Worm (Caenorhabditis elegans) whole organism, mixed stage, embryonic: ENCODE measurements around the gene Y51A2B.2.

ENCODE experiments used
- M03D4.4 ChIP-seq: sonication (generic microtip); optimal IDR thresholded peaks from 2 replicates; lab custom pipeline; 2017; ENCODE audit warnings: mild to moderate bottlenecking, missing genetic modification characterization, missing compliant biosample characterization
- blmp-1 ChIP-seq: fragments of 150-350 bp; optimal IDR thresholded peaks from 2 replicates; lab custom pipeline; 2014; ENCODE audit warnings: missing biosample characterization, missing genetic modification characterization
- ceh-39 ChIP-seq: fragments of 150-350 bp; optimal IDR thresholded peaks from 2 replicates; lab custom pipeline; 2014; ENCODE audit warnings: missing biosample characterization, missing genetic modification characterization
- ceh-43 ChIP-seq: fragments of 200-800 bp; sonication (Bioruptor generic); optimal IDR thresholded peaks from 2 replicates; lab custom pipeline; 2018; ENCODE audit warnings: mild to moderate bottlenecking, missing genetic modification characterization, moderate library complexity, missing compliant biosample characterization
- ceh-83 ChIP-seq: fragments of 200-800 bp; sonication (Bioruptor generic); optimal IDR thresholded peaks from 2 replicates; lab custom pipeline; 2018; ENCODE audit warnings: mild to moderate bottlenecking, missing genetic modification characterization, missing compliant biosample characterization
- drap-1 ChIP-seq: fragments of 200-800 bp; sonication (Bioruptor generic); optimal IDR thresholded peaks from 3 replicates; lab custom pipeline; 2018; ENCODE audit warnings: mild to moderate bottlenecking, missing genetic modification characterization, missing compliant biosample characterization
- elt-1 ChIP-seq: sonication (generic microtip); optimal IDR thresholded peaks from 2 replicates; lab custom pipeline; 2017; ENCODE audit warnings: missing genetic modification characterization, mild to moderate bottlenecking, missing compliant biosample characterization, antibody characterized with exemption, moderate library complexity, borderline replicate concordance; ENCODE audit not compliant: insufficient read depth
- elt-3 ChIP-seq: fragments of 150-350 bp; optimal IDR thresholded peaks from 2 replicates; lab custom pipeline; 2014; ENCODE audit warnings: missing biosample characterization, missing genetic modification characterization
- ham-2 ChIP-seq: fragments of 200-800 bp; sonication (Bioruptor generic); optimal IDR thresholded peaks from 2 replicates; lab custom pipeline; 2018; ENCODE audit warnings: mild to moderate bottlenecking, missing genetic modification characterization, missing compliant biosample characterization
- lin-13 ChIP-seq: fragments of 150-350 bp; optimal IDR thresholded peaks from 2 replicates; lab custom pipeline; 2014; ENCODE audit warnings: missing biosample characterization, missing genetic modification characterization
- lin-32 ChIP-seq: fragments of 200-800 bp; sonication (Bioruptor generic); optimal IDR thresholded peaks from 2 replicates; lab custom pipeline; 2018; ENCODE audit warnings: mild to moderate bottlenecking, missing genetic modification characterization, missing compliant biosample characterization
- mep-1 ChIP-seq: fragments of 150-350 bp; optimal IDR thresholded peaks from 2 replicates; lab custom pipeline; 2017; ENCODE audit warnings: missing biosample characterization, missing genetic modification reagents, missing genetic modification characterization, inconsistent platforms
- nhr-2 ChIP-seq: fragments of 150-350 bp; optimal IDR thresholded peaks from 2 replicates; lab custom pipeline; 2014; ENCODE audit warnings: missing biosample characterization, missing genetic modification characterization
- nhr-237 ChIP-seq: fragments of 150-350 bp; optimal IDR thresholded peaks from 2 replicates; lab custom pipeline; 2014; ENCODE audit warnings: missing biosample characterization, missing genetic modification characterization
- nhr-28 ChIP-seq: fragments of 150-350 bp; optimal IDR thresholded peaks from 2 replicates; lab custom pipeline; 2014; ENCODE audit warnings: missing biosample characterization, missing genetic modification characterization
- nhr-76 ChIP-seq: sonication (generic microtip); optimal IDR thresholded peaks from 2 replicates; lab custom pipeline; 2017; ENCODE audit warnings: missing biosample characterization, missing genetic modification characterization
- snpc-4 ChIP-seq: fragments of 150-350 bp; optimal IDR thresholded peaks from 2 replicates; lab custom pipeline; 2014; ENCODE audit warnings: missing biosample characterization, missing genetic modification characterization
- sptf-1 ChIP-seq: sonication (generic microtip); optimal IDR thresholded peaks from 2 replicates; lab custom pipeline; 2017; ENCODE audit warnings: mild to moderate bottlenecking, missing genetic modification characterization, moderate library complexity, missing compliant biosample characterization
- tbx-8 ChIP-seq: fragments of 200-800 bp; sonication (Bioruptor generic); optimal IDR thresholded peaks from 2 replicates; lab custom pipeline; 2018; ENCODE audit warnings: mild to moderate bottlenecking, missing genetic modification characterization, moderate library complexity, missing compliant biosample characterization
- unc-120 ChIP-seq: sonication (generic microtip); optimal IDR thresholded peaks from 2 replicates; lab custom pipeline; 2017; ENCODE audit warnings: missing genetic modification characterization, missing compliant biosample characterization; ENCODE audit not compliant: poor library complexity, severe bottlenecking
- unc-39 ChIP-seq: fragments of 150-350 bp; optimal IDR thresholded peaks from 2 replicates; lab custom pipeline; 2014; ENCODE audit warnings: missing biosample characterization, missing genetic modification characterization
- unc-62 ChIP-seq: fragments of 150-350 bp; optimal IDR thresholded peaks from 2 replicates; lab custom pipeline; 2014; ENCODE audit warnings: missing biosample characterization, missing genetic modification reagents, missing genetic modification characterization

The Y51A2B.2 gene

DNA sequence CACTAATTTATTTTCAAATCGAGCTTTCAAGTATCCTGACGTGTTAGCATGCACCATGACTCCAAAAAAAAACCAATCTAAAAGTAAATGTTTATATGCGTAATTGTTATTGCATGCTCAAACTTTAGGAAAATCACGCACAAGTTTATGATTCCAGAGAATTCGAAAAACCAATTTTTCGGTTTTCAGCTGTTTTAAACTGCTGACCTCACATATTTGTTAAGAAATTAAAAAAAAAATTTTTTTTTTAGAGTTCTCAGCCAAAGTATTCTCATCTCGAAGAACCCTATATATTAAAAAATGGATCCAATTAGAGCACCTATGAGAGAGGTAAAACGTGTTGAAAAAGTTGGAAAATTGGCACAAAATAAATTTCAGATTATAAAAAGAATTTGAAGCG, at the start of gene Y51A2B.2:
Y51A2B.2 (plus strand) TSS at position 301 of the 400 bp plus-strand sequence.
- TF ChIP-seq ceh-83: no peak
- TF ChIP-seq unc-120 (tag; lab: Kevin White, UChicago): no peak

DNA sequence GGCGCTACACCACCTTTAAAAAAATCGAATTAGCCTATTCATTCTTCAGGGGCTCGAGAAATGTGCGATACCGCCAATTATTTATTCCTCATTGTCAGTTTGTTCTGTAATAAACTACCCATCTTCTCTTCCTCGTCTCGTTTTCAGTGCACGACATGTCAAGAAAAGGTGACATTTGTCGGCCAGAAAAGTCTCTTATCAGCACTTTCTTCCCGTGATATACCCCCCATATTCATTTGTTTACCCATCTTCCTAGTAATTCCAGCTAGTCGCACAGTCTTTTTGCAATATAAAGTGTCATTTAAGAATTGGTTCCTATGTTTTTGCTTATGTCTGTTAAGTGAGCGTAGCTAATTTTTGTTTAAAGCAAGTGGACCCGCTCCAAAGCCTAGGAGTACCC, 49.8 kb upstream of the Y51A2B.2 start:
- TF ChIP-seq nhr-2 (tag; lab: Kevin White, UChicago): no peak
- TF ChIP-seq, all 35 proteins: peak for 0

DNA sequence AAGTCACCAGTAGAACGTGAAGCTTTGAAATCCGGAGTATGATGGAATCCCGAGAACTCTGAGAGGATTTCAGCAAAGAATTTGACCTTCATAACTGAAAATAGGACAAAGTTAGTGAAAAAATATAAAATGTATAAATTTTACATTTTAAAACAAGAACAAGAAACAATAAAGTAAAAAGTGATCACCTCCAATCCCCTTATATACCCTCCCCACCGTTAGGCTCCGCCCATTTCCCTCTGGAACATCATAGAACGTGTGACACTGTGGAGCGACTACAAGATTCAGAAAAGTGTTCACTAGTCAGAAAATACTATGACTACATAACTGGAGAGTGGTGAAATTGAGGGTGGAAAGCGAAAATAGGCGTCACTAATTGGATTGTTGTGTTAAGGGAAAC, 43.2 kb upstream of the Y51A2B.2 start, which contains the start of gene B0462.4:
B0462.4 (minus strand) TSS at position 101 of the 400 bp plus-strand sequence.
- TF ChIP-seq lin-32 (GFP tag; lab: Kevin White, UChicago) (no peak), elt-3 (tag; lab: Kevin White, UChicago) (no peak), nhr-28 (tag; lab: Kevin White, UChicago) (no peak), elt-1 (no peak)
- TF ChIP-seq, all 35 proteins: peak for 0

DNA sequence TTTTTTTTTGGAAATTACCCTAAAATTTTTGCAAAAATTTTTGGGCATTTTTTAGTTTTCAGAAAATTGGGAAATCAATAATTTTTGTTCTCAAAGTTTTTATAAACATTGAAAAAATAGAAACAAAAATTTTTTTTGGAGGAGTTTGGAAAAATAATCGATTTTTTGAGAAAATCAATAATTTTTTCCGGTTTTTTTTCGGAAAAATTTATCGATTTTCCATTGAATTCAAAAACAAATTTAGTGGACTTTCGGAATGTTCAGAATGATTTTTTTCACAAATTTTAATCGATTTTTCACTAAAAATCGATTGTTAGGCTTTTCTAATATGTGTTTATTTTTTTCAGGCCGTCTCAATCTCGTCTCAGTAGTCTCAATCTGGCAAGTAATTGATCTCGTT, 36.7 kb upstream of the Y51A2B.2 start:
- TF ChIP-seq unc-62 (GFP tag; lab: Kevin White, UChicago): no peak
- TF ChIP-seq lin-13 (tag; lab: Kevin White, UChicago): no peak
- TF ChIP-seq blmp-1 (tag; lab: Kevin White, UChicago): no peak
- TF ChIP-seq tbx-8: no peak
- no peak for TF ChIP-seq nhr-28 (tag; lab: Kevin White, UChicago)
- TF ChIP-seq ceh-39 (tag; lab: Kevin White, UChicago): no peak
- no peak for TF ChIP-seq M03D4.4 (tag; lab: Kevin White, UChicago)
- TF ChIP-seq nhr-237 (tag; lab: Kevin White, UChicago): no peak
- TF ChIP-seq elt-3 (tag; lab: Kevin White, UChicago): no peak
- TF ChIP-seq, all 35 proteins: peak for 0

DNA sequence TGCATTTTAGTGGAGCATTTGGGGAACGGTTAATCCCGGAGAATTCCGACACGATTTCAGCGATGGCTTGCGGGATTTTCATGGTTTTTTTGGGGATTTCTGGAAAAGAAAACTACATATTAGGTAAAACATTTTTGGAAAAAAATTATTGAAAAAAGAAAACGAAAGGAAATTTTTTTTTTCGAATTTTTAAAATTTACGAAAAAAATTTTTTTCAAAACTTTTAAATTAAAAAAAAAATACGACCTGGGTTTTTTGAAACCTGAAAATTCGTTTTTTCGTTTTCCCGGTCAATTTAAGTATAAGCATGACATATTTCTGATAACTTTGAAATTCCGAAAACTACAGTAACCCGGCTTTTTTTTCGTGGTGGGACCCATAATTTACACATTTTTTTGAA, 34.5 kb upstream of the Y51A2B.2 start, which contains the start of gene C08E8.10:
C08E8.10 (minus strand) TSS at position 101 of the 400 bp plus-strand sequence.
- TF ChIP-seq nhr-28 (tag; lab: Kevin White, UChicago) (no peak), mep-1 (tag; lab: Kevin White, UChicago) (no peak), sptf-1 (tag; lab: Kevin White, UChicago) (no peak), unc-39 (tag; lab: Kevin White, UChicago) (no peak), blmp-1 (tag; lab: Kevin White, UChicago) (no peak), ceh-43 (GFP tag; lab: Kevin White, UChicago) (no peak)

DNA sequence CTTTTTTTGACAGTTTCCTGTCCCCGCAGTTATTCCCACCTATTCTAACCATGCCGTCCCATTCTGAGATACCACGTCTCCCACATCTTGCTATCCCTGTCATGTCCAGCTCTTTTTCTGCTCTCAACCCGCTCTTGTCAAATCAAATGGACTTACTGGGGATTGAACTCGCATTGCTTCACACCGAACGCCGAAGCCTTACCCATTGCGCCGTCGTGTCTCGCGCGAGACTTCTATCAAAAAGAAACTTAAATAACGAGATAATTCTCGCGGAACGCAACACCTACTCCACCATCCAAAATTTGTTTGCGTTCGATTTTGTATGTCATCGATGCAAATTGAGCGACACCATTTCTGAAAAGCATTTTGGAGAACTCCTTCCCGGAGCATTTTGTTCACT, 30.1 kb upstream of the Y51A2B.2 start:
- TF ChIP-seq nhr-237 (tag; lab: Kevin White, UChicago) (no peak), snpc-4 (tag; lab: Kevin White, UChicago) (no peak)

DNA sequence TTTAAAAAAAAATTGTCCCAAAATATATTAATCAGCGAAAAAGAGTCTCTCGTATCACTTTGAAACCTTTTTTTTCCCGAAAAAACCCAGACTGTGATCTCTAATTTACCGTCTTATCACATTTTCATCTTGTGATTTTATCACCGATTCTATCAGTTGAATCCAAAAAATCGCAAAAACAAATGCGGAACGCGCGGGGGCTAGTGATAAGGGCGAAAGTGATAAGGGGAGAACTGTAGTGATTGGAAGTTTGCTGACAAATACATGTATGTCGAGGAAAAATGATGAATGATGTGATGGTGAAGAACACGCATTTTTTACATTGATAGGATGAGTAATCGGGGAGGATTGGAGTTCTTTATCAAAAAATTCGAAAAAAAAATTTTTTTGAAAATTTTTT, 28.2 kb upstream of the Y51A2B.2 start:
- peak; percentile 30 for TF ChIP-seq elt-3 (tag; lab: Kevin White, UChicago)
- no peak for TF ChIP-seq nhr-76
- no peak for TF ChIP-seq drap-1

DNA sequence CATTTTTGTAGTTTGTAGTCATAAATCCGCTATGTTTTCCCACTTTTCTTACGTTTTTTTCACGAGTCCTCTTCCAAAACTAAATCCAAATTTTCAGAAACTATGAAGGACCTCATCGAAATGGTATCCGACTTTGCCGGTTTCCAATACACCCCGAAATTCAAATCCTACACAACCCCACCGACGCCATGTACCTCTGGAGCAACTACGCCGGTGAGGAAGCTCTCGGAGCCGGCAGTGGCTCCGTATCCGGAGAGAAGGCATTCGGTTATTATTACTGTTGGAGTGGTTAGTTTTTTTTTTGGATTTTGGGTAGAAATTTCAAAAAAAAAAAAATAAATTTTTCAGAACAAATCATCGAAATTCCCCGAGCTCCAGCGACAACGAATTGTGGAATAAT, 24.2 kb upstream of the Y51A2B.2 start, which contains the start of gene C08E8.3:
C08E8.3 (plus strand) TSS at position 84 of the 400 bp plus-strand sequence.
- TF ChIP-seq lin-32 (GFP tag; lab: Kevin White, UChicago) (no peak), snpc-4 (tag; lab: Kevin White, UChicago) (no peak), blmp-1 (tag; lab: Kevin White, UChicago) (no peak)

DNA sequence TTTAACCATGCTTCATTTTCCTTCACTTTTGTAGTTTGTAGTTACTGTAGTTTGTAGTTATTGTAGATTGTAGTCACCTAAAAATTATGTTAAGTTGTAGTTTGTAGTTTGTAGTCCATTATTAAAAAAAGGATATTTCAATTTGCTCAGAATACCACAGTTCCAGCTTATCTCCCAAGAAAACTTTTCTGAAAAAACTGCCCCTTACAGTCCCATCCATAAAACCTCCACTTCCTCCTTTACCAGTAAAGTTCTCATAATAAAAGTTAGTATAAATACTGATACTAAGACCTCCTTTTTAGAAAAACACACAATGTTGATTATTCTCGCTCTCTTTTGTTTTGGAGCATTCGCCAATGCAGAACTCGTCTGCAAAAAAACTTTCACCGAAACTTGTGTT, 23.6 kb upstream of the Y51A2B.2 start, which contains the start of gene C08E8.11:
C08E8.11 (plus strand) TSS at position 301 of the 400 bp plus-strand sequence.
- TF ChIP-seq ham-2 (GFP tag; lab: Kevin White, UChicago): no peak
- no peak for TF ChIP-seq M03D4.4 (tag; lab: Kevin White, UChicago)
